Fruit fly (Drosophila melanogaster): ENCODE results near the gene PGAP5.

PGAP5 gene

DNA sequence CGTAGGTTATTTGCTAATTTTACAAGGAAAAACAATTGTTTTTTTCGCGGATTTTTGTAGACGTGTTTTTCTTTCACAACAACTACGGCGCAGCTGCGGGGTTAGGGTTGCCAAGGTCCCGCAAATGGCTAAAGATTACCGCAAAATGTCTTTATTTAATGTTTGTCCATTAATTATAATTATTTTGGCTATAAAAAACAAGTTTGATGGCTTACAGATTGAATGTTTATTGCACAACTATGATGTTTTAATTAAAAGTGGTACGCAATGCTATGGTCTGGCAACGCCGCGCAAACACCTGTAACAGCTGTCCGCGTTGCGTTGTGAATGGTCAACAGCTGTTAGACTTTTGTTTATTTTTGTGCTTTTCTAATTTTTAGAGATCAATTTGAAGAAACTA is 42.0 kb upstream of the PGAP5 start (continued):
- TF ChIP-seq CG3281 (GFP tag; optimal IDR thresholded peaks at IDR 0.05), result peak; percentile 82
- peak; percentile 61; the same call in 1 of the 2 replicates for TF ChIP-seq peb (GFP tag; IDR thresholded peaks at IDR 0.05)
- no peak for TF ChIP-seq CG7271 (tag; optimal IDR thresholded peaks at IDR 0.05)
- peak; percentile 72 for TF ChIP-seq pum (GFP tag; optimal IDR thresholded peaks at IDR 0.05)
- peak; percentile 33 for TF ChIP-seq CG6683 (GFP tag; optimal IDR thresholded peaks at IDR 0.05)
- peak; percentile 73 for TF ChIP-seq CG9932 (GFP tag; IDR thresholded peaks at IDR 0.05)
- TF ChIP-seq Nf-YA (GFP tag; IDR thresholded peaks at IDR 0.05), result no peak
- TF ChIP-seq nom (GFP tag; optimal IDR thresholded peaks at IDR 0.05), result peak; percentile 4
- peak; percentile 42 for TF ChIP-seq CG18619 (GFP tag; optimal IDR thresholded peaks at IDR 0.05)
- TF ChIP-seq Spps (tag; optimal IDR thresholded peaks at IDR 0.05), result peak; percentile 29
- TF ChIP-seq CG17612 (GFP tag; IDR thresholded peaks at IDR 0.05), result no peak
- peak; percentile 69 for TF ChIP-seq CG3847 (GFP tag; IDR thresholded peaks at IDR 0.05)
- TF ChIP-seq CG33213 (GFP tag; optimal IDR thresholded peaks at IDR 0.05), result peak; percentile 74
- 0 out of 3 replicates have a peak, but pooled peaks have one; percentile 16 for TF ChIP-seq CG16813 (GFP tag; IDR thresholded peaks at IDR 0.05; ENCODE audit: partially characterized antibody)
- no peak for TF ChIP-seq Oaz (GFP tag; IDR thresholded peaks at IDR 0.05)
- TF ChIP-seq CG6272 (GFP tag; IDR thresholded peaks at IDR 0.05), result peak; percentile 57
- no peak for TF ChIP-seq fru (optimal IDR thresholded peaks at IDR 0.05)
- TF ChIP-seq Poxn (GFP tag; IDR thresholded peaks at IDR 0.05), result no peak
- TF ChIP-seq CG31365 (tag; optimal IDR thresholded peaks at IDR 0.05), result no peak
- TF ChIP-seq grn (GFP tag; optimal IDR thresholded peaks at IDR 0.05), result peak; percentile 16
- TF ChIP-seq CG31224 (GFP tag; IDR thresholded peaks at IDR 0.05), result peak; percentile 48
- no peak for TF ChIP-seq CG6254 (GFP tag; optimal IDR thresholded peaks at IDR 0.05)
- TF ChIP-seq CG6689 (GFP tag; IDR thresholded peaks at IDR 0.05), result peak; percentile 69; the same call in 1 of the 2 replicates
- peak; percentile 41 for TF ChIP-seq CG8388 (GFP tag; optimal IDR thresholded peaks at IDR 0.05)
- TF ChIP-seq Chrac-16 (GFP tag; optimal IDR thresholded peaks at IDR 0.05), result peak; percentile 49
- peak; percentile 78 for TF ChIP-seq ems (GFP tag; optimal IDR thresholded peaks at IDR 0.05)
- peak; percentile 76 for TF ChIP-seq nmo (GFP tag; optimal IDR thresholded peaks at IDR 0.05)
- peak; percentile 60 for TF ChIP-seq CG10209 (GFP tag; optimal IDR thresholded peaks at IDR 0.05)
- no peak for TF ChIP-seq hb (GFP tag; IDR thresholded peaks at IDR 0.05; ENCODE audit: partially characterized antibody)
- peak; percentile 76 for TF ChIP-seq Ets97D (GFP tag; optimal IDR thresholded peaks at IDR 0.05)
- TF ChIP-seq Adf1 (GFP tag; IDR thresholded peaks at IDR 0.05), result peak; percentile 57
- no peak for TF ChIP-seq CG3726 (GFP tag; IDR thresholded peaks at IDR 0.05)
- peak; percentile 79 for TF ChIP-seq CG32532 (GFP tag; IDR thresholded peaks at IDR 0.05)
- TF ChIP-seq danr (GFP tag; IDR thresholded peaks at IDR 0.05), result peak; percentile 43; the same call in 1 of the 2 replicates
- TF ChIP-seq CG17802 (tag; optimal IDR thresholded peaks at IDR 0.05), result no peak
- TF ChIP-seq esg (GFP tag; conservative IDR thresholded peaks at IDR 0.05), result peak; percentile 72
- TF ChIP-seq CG10959 (GFP tag; IDR thresholded peaks at IDR 0.05), result no peak
- TF ChIP-seq trem (tag; optimal IDR thresholded peaks at IDR 0.05), result peak; percentile 63
- TF ChIP-seq Sox100B (GFP tag; optimal IDR thresholded peaks at IDR 0.05), result peak; percentile 32
- TF ChIP-seq ewg (GFP tag; optimal IDR thresholded peaks at IDR 0.05), result peak; percentile 99
- TF ChIP-seq CrebB (tag; optimal IDR thresholded peaks at IDR 0.05), result peak; percentile 57
- TF ChIP-seq lab (GFP tag; optimal IDR thresholded peaks at IDR 0.05), result peak; percentile 81
- TF ChIP-seq CG15073 (GFP tag; optimal IDR thresholded peaks at IDR 0.05), result no peak
- no peak for TF ChIP-seq sc (optimal IDR thresholded peaks at IDR 0.05)
- TF ChIP-seq sc (GFP tag; optimal IDR thresholded peaks at IDR 0.05), result peak; percentile 12
- peak; percentile 44; the same call in 1 of the 2 replicates for TF ChIP-seq CG32767 (GFP tag; IDR thresholded peaks at IDR 0.05)
- TF ChIP-seq CG4282 (GFP tag; optimal IDR thresholded peaks at IDR 0.05), result no peak
- TF ChIP-seq Fer3 (tag; optimal IDR thresholded peaks at IDR 0.05), result peak; percentile 76
- peak; percentile 38 to 72 for TF ChIP-seq chif (GFP tag; optimal IDR thresholded peaks at IDR 0.05)
- TF ChIP-seq repo (GFP tag; optimal IDR thresholded peaks at IDR 0.05), result peak; percentile 77
- peak; percentile 90 for TF ChIP-seq MBD-R2 (GFP tag; IDR thresholded peaks at IDR 0.05)
- no peak for TF ChIP-seq CG1832 (GFP tag; optimal IDR thresholded peaks at IDR 0.05)
